Worm (Caenorhabditis elegans): ENCODE measurements around the gene ufbp-1.

The ufbp-1 gene

ce11 chrIII:8466735-8467134 is 23.3 kb upstream of the ufbp-1 start, which contains the start of gene mig-39:
mig-39 (plus strand) TSS chrIII:8467035.
- TF ChIP-seq ccch-3 (GFP tag; optimal IDR thresholded peaks at IDR 0.05), result no peak
- TF ChIP-seq Y53G8AR.9 (GFP tag; conservative IDR thresholded peaks at IDR 0.05), result no peak
- TF ChIP-seq madf-10 (tag; optimal IDR thresholded peaks at IDR 0.05), result no peak
- no peak for TF ChIP-seq Y95B8A.8 (GFP tag; IDR thresholded peaks at IDR 0.05)
- no peak for TF ChIP-seq F57C9.4 (tag; optimal IDR thresholded peaks at IDR 0.05)
- no peak for TF ChIP-seq nhr-90 (tag; optimal IDR thresholded peaks at IDR 0.05)
- TF ChIP-seq ama-1 (optimal IDR thresholded peaks at IDR 0.05), result no peak
- TF ChIP-seq ama-1 (GFP tag; optimal IDR thresholded peaks at IDR 0.05), result no peak
- TF ChIP-seq atf-7 (tag; optimal IDR thresholded peaks at IDR 0.05), result no peak
- no peak for TF ChIP-seq ztf-25 (GFP tag; IDR thresholded peaks at IDR 0.05)
- no peak for TF ChIP-seq gei-17 (GFP tag; optimal IDR thresholded peaks at IDR 0.05)
- no peak for TF ChIP-seq dox-1 (GFP tag; IDR thresholded peaks at IDR 0.05)
- TF ChIP-seq ztf-26 (tag; optimal IDR thresholded peaks at IDR 0.05), result no peak
- no peak for TF ChIP-seq hsf-1 (GFP tag; IDR thresholded peaks at IDR 0.05)
- TF ChIP-seq K12H6.12 (tag; optimal IDR thresholded peaks at IDR 0.05), result no peak
- TF ChIP-seq repo-1 (tag; optimal IDR thresholded peaks at IDR 0.05), result no peak
- no peak for TF ChIP-seq nfya-2 (GFP tag; IDR thresholded peaks at IDR 0.05)
- TF ChIP-seq nhr-27 (tag; optimal IDR thresholded peaks at IDR 0.05), result no peak

- TF ChIP-seq nhr-120 (GFP tag; IDR thresholded peaks at IDR 0.05) (no peak), T26A5.8 (tag; optimal IDR thresholded peaks at IDR 0.05) (no peak), hsf-1 (GFP tag; IDR thresholded peaks at IDR 0.05) (no peak), F57C9.4 (tag; optimal IDR thresholded peaks at IDR 0.05) (no peak)
Observed at ce11 chrIII:8461410-8461809, 18.0 kb upstream of the ufbp-1 start.

ce11 chrIII:8457605-8458004 is 14.2 kb upstream of the ufbp-1 start:
- TF ChIP-seq unc-62 (GFP tag; optimal IDR thresholded peaks at IDR 0.05) (no peak), madf-3 (GFP tag; IDR thresholded peaks at IDR 0.05) (no peak), hsf-1 (GFP tag; IDR thresholded peaks at IDR 0.05) (no peak), F57A8.1 (GFP tag; optimal IDR thresholded peaks at IDR 0.05) (no peak), ceh-79 (tag; optimal IDR thresholded peaks at IDR 0.05) (no peak), sptf-2 (GFP tag; optimal IDR thresholded peaks at IDR 0.05) (no peak)

- peak; percentile 54; the same call in 1 of the 2 replicates for TF ChIP-seq hmg-1.2 (GFP tag; IDR thresholded peaks at IDR 0.05)
- no peak for TF ChIP-seq ceh-100 (GFP tag; IDR thresholded peaks at IDR 0.05)
Observed at ce11 chrIII:8451181-8451580, 7.8 kb upstream of the ufbp-1 start.

ce11 chrIII:8450494-8450893 is 7.1 kb upstream of the ufbp-1 start:
- TF ChIP-seq repo-1 (tag; optimal IDR thresholded peaks at IDR 0.05), result peak; percentile 39
- TF ChIP-seq hrde-1 (tag; optimal IDR thresholded peaks at IDR 0.05; ENCODE audit: borderline replicate concordance), result peak; percentile 39
- peak; percentile 52; the same call in 1 of the 2 replicates for TF ChIP-seq hsf-1 (GFP tag; IDR thresholded peaks at IDR 0.05)
- TF ChIP-seq madf-6 (GFP tag; IDR thresholded peaks at IDR 0.05), result peak; percentile 21; the same call in 1 of the 2 replicates
- no peak for TF ChIP-seq mel-28 (tag; optimal IDR thresholded peaks at IDR 0.05; ENCODE audit: borderline replicate concordance)
- no peak for TF ChIP-seq dox-1 (GFP tag; IDR thresholded peaks at IDR 0.05)
- no peak for TF ChIP-seq tlf-1 (GFP tag; optimal IDR thresholded peaks at IDR 0.05)
- peak; percentile 28; the same call in 1 of the 2 replicates for TF ChIP-seq attf-6 (GFP tag; IDR thresholded peaks at IDR 0.05)
